Fruit fly (Drosophila melanogaster) whole organism: ENCODE measurements around the gene dan.

Experiments
- Dll ChIP-seq: fragments of >200 bp; optimal IDR thresholded peaks from 2 replicates; lab custom pipeline; 2017
- EcR ChIP-seq, 2 experiments: fragments of >200 bp; optimal IDR thresholded peaks; 2 replicates each; lab custom pipeline; 2017; ENCODE audit warnings: missing biosample characterization in 2 of 2, missing genetic modification characterization in 2 of 2, missing genetic modification reagents in 2 of 2
- pan ChIP-seq: fragments of >200 bp; optimal IDR thresholded peaks from 2 replicates; lab custom pipeline; 2017
- psq ChIP-seq: fragments of >200 bp; optimal IDR thresholded peaks from 2 replicates; lab custom pipeline; 2017

DNA sequence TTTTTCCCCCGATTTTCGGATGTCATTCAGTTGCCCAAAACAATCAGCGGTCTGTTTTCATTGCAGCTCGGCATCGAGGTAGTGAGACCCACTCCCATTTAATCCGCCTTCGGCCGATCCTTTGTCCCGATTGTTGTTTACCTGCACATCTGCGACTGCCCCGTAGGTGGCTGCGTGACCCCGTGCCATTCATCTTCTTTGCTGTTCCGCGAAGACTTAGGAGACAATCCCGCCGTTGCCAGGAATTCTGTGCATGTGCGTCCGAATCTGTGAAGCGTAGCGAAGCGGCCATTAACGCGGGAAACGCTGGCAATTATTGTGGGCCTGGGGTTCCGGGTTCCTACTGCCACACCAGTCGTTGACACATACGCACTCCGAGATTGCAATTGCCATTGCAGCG, 11.2 kb upstream of the dan start:
- TF ChIP-seq EcR (GFP tag; optimal IDR thresholded peaks at IDR 0.05; lab: Kevin White, UChicago) (no peak), psq (lab: Kevin White, UChicago) (no peak), Dll (lab: Kevin White, UChicago) (no peak), pan (no peak)
